Fruit fly (Drosophila melanogaster): ENCODE data around the gene cib.

cib gene

DNA sequence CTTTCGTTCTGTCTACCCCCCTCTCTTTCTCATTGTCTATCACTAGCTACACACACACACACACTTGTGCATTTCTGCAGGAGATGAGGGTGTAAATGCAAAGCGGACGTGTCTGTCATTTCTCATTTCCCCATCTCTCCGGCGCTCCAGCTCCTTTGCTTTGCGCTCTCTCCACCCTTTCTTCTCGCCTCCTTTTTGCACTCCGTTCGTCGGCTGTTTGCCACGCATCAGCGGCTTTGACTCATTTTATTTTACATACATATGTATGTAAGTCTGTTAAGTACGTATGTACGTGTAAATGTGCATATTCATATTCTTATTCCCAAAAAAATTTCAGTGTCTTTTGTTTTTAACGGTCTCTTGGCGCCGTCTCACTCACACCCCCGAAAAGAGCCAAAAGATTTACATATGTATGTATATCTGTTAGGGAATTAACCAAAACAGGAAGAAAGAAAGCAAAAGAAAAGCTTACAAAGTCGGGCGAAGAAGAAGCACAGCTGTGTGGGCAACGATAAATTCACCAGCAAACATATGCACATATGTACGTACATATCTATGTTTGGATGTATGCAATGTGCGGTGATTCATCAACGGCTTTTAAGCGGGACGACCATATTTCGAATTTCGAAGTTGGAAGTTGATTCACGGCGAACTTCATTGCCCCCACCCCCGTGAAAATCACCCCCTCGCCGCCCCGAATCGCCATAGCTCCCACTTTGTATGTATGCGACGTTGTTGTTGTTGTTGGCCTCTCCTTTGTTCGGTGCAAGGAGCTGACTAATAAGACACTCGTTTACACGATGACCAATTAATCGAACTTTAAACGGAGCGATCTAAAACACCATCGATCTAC is 1.6 kb downstream of the cib start:
- TF ChIP-seq dmrt93B (GFP tag; optimal IDR thresholded peaks at IDR 0.05) (no peak), sage (GFP tag; optimal IDR thresholded peaks at IDR 0.05) (no peak), woc (GFP tag; optimal IDR thresholded peaks at IDR 0.05) (no peak), OdsH (GFP tag; optimal IDR thresholded peaks at IDR 0.05) (no peak), psq (GFP tag; optimal IDR thresholded peaks at IDR 0.05) (peak; percentile 91), sv (GFP tag; optimal IDR thresholded peaks at IDR 0.05) (no peak), Rel (GFP tag; optimal IDR thresholded peaks at IDR 0.05) (no peak), Rel (tag; optimal IDR thresholded peaks at IDR 0.05) (peak; percentile 72), foxo (GFP tag; optimal IDR thresholded peaks at IDR 0.05) (peak in 1 of 2 experiments; percentile 12), pan (optimal IDR thresholded peaks at IDR 0.05) (no peak), fru (GFP tag; optimal IDR thresholded peaks at IDR 0.05) (no peak), brk (GFP tag; optimal IDR thresholded peaks at IDR 0.05) (no peak)

DNA sequence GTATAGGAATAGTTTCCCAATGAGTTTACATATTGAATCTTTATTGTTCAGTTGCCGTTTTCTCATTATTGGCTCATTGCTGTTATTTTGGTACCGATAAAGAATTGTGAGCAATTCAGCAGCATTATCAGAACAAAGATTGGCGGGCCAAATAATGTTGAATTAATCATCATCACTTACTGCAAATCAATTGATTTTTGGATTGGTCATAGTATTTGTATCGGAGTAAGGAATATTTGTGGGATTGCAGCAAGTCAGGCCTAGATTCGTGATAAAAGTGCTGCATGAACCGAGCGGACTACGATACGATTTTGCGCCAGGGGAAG is 2.2 kb downstream of the cib start:
- TF ChIP-seq fru (GFP tag; optimal IDR thresholded peaks at IDR 0.05) (peak; percentile 4), N (GFP tag; optimal IDR thresholded peaks at IDR 0.05) (no peak), foxo (GFP tag; optimal IDR thresholded peaks at IDR 0.05) (peak in 1 of 2 experiments; percentile 1)

DNA sequence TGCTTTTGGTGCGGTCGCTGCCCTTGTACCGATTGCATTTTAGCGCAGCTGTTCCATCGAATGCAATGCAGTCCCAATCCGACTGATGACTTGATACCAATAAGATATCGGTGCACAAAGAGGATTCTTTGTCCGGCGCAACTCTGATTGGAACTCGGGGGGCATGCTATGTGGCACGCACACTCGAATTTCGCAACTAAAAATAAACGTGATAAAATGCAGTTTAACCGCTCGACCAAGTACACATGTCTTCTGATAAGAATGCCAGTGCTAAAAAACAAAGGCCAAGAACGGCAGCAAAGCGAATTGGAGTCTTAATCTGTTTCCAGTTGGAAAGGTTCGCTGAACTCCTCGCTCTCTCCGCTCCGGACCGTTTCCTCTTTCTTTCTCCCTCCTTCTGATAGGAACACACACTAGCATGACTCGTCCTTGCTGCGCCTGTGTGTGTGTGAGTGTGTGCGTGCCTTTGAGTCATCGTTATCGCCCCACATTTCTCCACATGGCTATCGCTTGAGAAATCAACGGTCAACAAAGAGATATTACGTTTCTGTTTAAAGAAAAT is 2.8 kb downstream of the cib start:
- peak; percentile 58 for TF ChIP-seq Jra (GFP tag; optimal IDR thresholded peaks at IDR 0.05)
- no peak for TF ChIP-seq CG9705 (GFP tag; optimal IDR thresholded peaks at IDR 0.05)
- TF ChIP-seq CrebA (GFP tag; optimal IDR thresholded peaks at IDR 0.05; ENCODE audit: borderline replicate concordance) = no peak
- no peak for TF ChIP-seq CG32264 (GFP tag; optimal IDR thresholded peaks at IDR 0.05)
- TF ChIP-seq h (GFP tag; optimal IDR thresholded peaks at IDR 0.05) = peak; percentile 8
- TF ChIP-seq Abd-B (GFP tag; optimal IDR thresholded peaks at IDR 0.05) = no peak
- peak; percentile 42 for TF ChIP-seq psq (GFP tag; optimal IDR thresholded peaks at IDR 0.05)
- no peak for TF ChIP-seq Dif (GFP tag; optimal IDR thresholded peaks at IDR 0.05; ENCODE audit: partially characterized antibody)

DNA sequence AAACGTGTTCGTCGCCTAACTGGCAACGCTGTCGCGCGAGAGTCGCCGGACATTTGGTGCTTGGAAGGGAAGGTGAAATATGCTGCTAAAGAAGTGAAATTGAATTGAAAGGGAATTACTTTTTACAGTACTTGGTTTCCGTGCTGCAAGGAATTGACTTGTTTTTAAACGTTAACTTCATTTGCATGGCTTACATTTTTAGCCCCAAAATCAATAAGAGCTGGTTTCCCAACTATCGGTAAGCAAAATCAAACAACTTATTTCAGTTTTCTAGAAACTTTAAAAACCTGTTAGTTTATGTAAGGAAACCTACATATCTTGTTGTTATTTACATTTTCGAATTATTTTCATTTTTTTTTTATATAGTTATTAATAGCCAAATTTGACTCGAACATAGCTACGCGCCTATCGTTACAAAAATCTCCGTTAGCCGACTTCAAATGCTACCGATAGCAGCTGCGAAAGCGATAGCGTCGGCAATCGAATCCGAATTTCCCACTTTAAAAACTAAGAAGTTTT is 7.8 kb downstream of the cib start, which contains the start of the genes dgt4 and Nsun2:
dgt4 (plus strand) TSS at position 4 of the 519 bp plus-strand sequence.
Nsun2 (minus strand) TSS at position 37 of the 519 bp plus-strand sequence.
- TF ChIP-seq psq (GFP tag; optimal IDR thresholded peaks at IDR 0.05) = peak; percentile 2
- no peak for TF ChIP-seq Vsx2 (GFP tag; optimal IDR thresholded peaks at IDR 0.05; ENCODE audit: partially characterized antibody)
- TF ChIP-seq h (GFP tag; optimal IDR thresholded peaks at IDR 0.05) = peak; percentile 31
- no peak for TF ChIP-seq tai (GFP tag; optimal IDR thresholded peaks at IDR 0.05)
- TF ChIP-seq sv (GFP tag; optimal IDR thresholded peaks at IDR 0.05) = no peak
- no peak for TF ChIP-seq GATAd (GFP tag; optimal IDR thresholded peaks at IDR 0.05)
- no peak for TF ChIP-seq lola (GFP tag; optimal IDR thresholded peaks at IDR 0.05)
- TF ChIP-seq Rel (GFP tag; optimal IDR thresholded peaks at IDR 0.05) = no peak
- TF ChIP-seq Rel (tag; optimal IDR thresholded peaks at IDR 0.05) = no peak
- no peak for TF ChIP-seq ey (GFP tag; optimal IDR thresholded peaks at IDR 0.05)
- peak; percentile 28 for TF ChIP-seq Jra (GFP tag; optimal IDR thresholded peaks at IDR 0.05)
- peak; percentile 58 for TF ChIP-seq woc (GFP tag; optimal IDR thresholded peaks at IDR 0.05)
- no peak for TF ChIP-seq Dif (GFP tag; optimal IDR thresholded peaks at IDR 0.05; ENCODE audit: partially characterized antibody)
- no peak for TF ChIP-seq Hr83 (GFP tag; optimal IDR thresholded peaks at IDR 0.05; ENCODE audit: poor library complexity, severe bottlenecking)
- TF ChIP-seq Mio (GFP tag; optimal IDR thresholded peaks at IDR 0.05) = no peak
- TF ChIP-seq usp (GFP tag; optimal IDR thresholded peaks at IDR 0.05) = no peak
- TF ChIP-seq Hr78 (GFP tag; optimal IDR thresholded peaks at IDR 0.05) = no peak
- TF ChIP-seq dmrt93B (GFP tag; optimal IDR thresholded peaks at IDR 0.05) = no peak
- TF ChIP-seq brk (GFP tag; optimal IDR thresholded peaks at IDR 0.05) = no peak
- TF ChIP-seq jim (GFP tag; optimal IDR thresholded peaks at IDR 0.05) = no peak
- no peak for TF ChIP-seq dsf (GFP tag; optimal IDR thresholded peaks at IDR 0.05; ENCODE audit: borderline replicate concordance)
- peak; percentile 49 for TF ChIP-seq Myc (optimal IDR thresholded peaks at IDR 0.05)
- peak; percentile 21 for TF ChIP-seq fru (GFP tag; optimal IDR thresholded peaks at IDR 0.05)
- TF ChIP-seq sage (GFP tag; optimal IDR thresholded peaks at IDR 0.05) = no peak
- TF ChIP-seq N (GFP tag; optimal IDR thresholded peaks at IDR 0.05) = no peak
- TF ChIP-seq Dfd (GFP tag; optimal IDR thresholded peaks at IDR 0.05) = no peak
- no peak for TF ChIP-seq dl (GFP tag; optimal IDR thresholded peaks at IDR 0.05; ENCODE audit: insufficient read depth in 1 of 2, partially characterized antibody in 2 of 2)
- no peak for TF ChIP-seq CG9705 (GFP tag; optimal IDR thresholded peaks at IDR 0.05)
- peak; percentile 29 for TF ChIP-seq rgr (GFP tag; optimal IDR thresholded peaks at IDR 0.05)
- TF ChIP-seq OdsH (GFP tag; optimal IDR thresholded peaks at IDR 0.05) = no peak
- no peak for TF ChIP-seq CrebA (GFP tag; optimal IDR thresholded peaks at IDR 0.05; ENCODE audit: borderline replicate concordance)
- no peak for TF ChIP-seq CG32264 (GFP tag; optimal IDR thresholded peaks at IDR 0.05)
- peak; percentile 13 for TF ChIP-seq br (GFP tag; optimal IDR thresholded peaks at IDR 0.05)
- TF ChIP-seq Hnf4 (GFP tag; optimal IDR thresholded peaks at IDR 0.05) = peak; percentile 50
- TF ChIP-seq HLH106 (tag; optimal IDR thresholded peaks at IDR 0.05) = no peak
- no peak for TF ChIP-seq Abd-B (GFP tag; optimal IDR thresholded peaks at IDR 0.05)
- no peak for TF ChIP-seq pan (optimal IDR thresholded peaks at IDR 0.05)
- peak; percentile 12 for TF ChIP-seq Sp1 (GFP tag; optimal IDR thresholded peaks at IDR 0.05)
- TF ChIP-seq foxo (GFP tag; optimal IDR thresholded peaks at IDR 0.05) = peak in 1 of 2 experiments; percentile 61
